Worm (Caenorhabditis elegans) whole organism, late embryonic: ENCODE results near the gene F40G12.5.

Source experiments
- C08G9.2 ChIP-seq: sonication (generic microtip); optimal IDR thresholded peaks from 2 replicates; lab custom pipeline; 2016; ENCODE audit warnings: mild to moderate bottlenecking, missing genetic modification characterization, moderate library complexity, missing compliant biosample characterization
- F13H6.1 ChIP-seq: sonication (generic microtip); optimal IDR thresholded peaks from 2 replicates; lab custom pipeline; 2016; ENCODE audit warnings: missing genetic modification characterization, missing compliant biosample characterization
- K02D7.2 ChIP-seq: sonication (generic microtip); optimal IDR thresholded peaks from 2 replicates; lab custom pipeline; 2017; ENCODE audit warnings: mild to moderate bottlenecking, missing genetic modification characterization, missing compliant biosample characterization
- K09A11.1 ChIP-seq: sonication (generic microtip); optimal IDR thresholded peaks from 2 replicates; lab custom pipeline; 2017; ENCODE audit warnings: antibody characterized with exemption, mild to moderate bottlenecking, missing genetic modification characterization, missing compliant biosample characterization; ENCODE audit not compliant: insufficient read depth
- T23F11.4 ChIP-seq: fragments of 200-800 bp; sonication (Bioruptor generic); optimal IDR thresholded peaks from 2 replicates; lab custom pipeline; 2018; ENCODE audit warnings: mild to moderate bottlenecking, missing genetic modification characterization, missing compliant biosample characterization
- ceh-24 ChIP-seq: sonication (generic microtip); optimal IDR thresholded peaks from 2 replicates; lab custom pipeline; 2016; ENCODE audit warnings: mild to moderate bottlenecking, missing genetic modification characterization, missing compliant biosample characterization
- ceh-34 ChIP-seq: sonication (generic microtip); optimal IDR thresholded peaks from 2 replicates; lab custom pipeline; 2016; ENCODE audit warnings: mild to moderate bottlenecking, missing genetic modification characterization, missing compliant biosample characterization
- ceh-45 ChIP-seq: fragments of 200-800 bp; sonication (Bioruptor generic); IDR thresholded peaks from 2 replicates; pipeline ENCODE4 v1.3.6; 2022; ENCODE audit warnings: missing genetic modification reagents, missing genetic modification characterization, missing compliant biosample characterization
- ceh-6 ChIP-seq: fragments of 200-800 bp; sonication (Bioruptor generic); optimal IDR thresholded peaks from 2 replicates; lab custom pipeline; 2018; ENCODE audit warnings: mild to moderate bottlenecking, missing genetic modification characterization, missing compliant biosample characterization
- elt-4 ChIP-seq: sonication (generic microtip); optimal IDR thresholded peaks from 2 replicates; lab custom pipeline; 2016; ENCODE audit warnings: missing genetic modification characterization, missing compliant biosample characterization
- fax-1 ChIP-seq: sonication (generic microtip); optimal IDR thresholded peaks from 2 replicates; lab custom pipeline; 2016; ENCODE audit warnings: missing genotype, missing genetic modification characterization, missing compliant biosample characterization
- fkh-10 ChIP-seq: fragments of 150-350 bp; optimal IDR thresholded peaks from 2 replicates; lab custom pipeline; 2014; ENCODE audit warnings: missing biosample characterization, missing genetic modification reagents, missing genetic modification characterization
- fkh-6 ChIP-seq: sonication (generic microtip); optimal IDR thresholded peaks from 2 replicates; lab custom pipeline; 2016; ENCODE audit warnings: missing genetic modification characterization, missing compliant biosample characterization
- gmeb-2 ChIP-seq: sonication (generic microtip); optimal IDR thresholded peaks from 2 replicates; lab custom pipeline; 2016; ENCODE audit warnings: missing genetic modification characterization, inconsistent platforms, missing compliant biosample characterization
- hlh-13 ChIP-seq: fragments of 200-800 bp; sonication (Bioruptor generic); optimal IDR thresholded peaks from 2 replicates; lab custom pipeline; 2018; ENCODE audit warnings: mild to moderate bottlenecking, missing genetic modification characterization, missing compliant biosample characterization
- hlh-30 ChIP-seq: sonication (generic microtip); optimal IDR thresholded peaks from 2 replicates; lab custom pipeline; 2017; ENCODE audit warnings: antibody characterized with exemption, missing genetic modification characterization, missing compliant biosample characterization; ENCODE audit not compliant: insufficient read depth
- lim-6 ChIP-seq: sonication (generic microtip); optimal IDR thresholded peaks from 2 replicates; lab custom pipeline; 2016; ENCODE audit warnings: missing genetic modification characterization, missing compliant biosample characterization
- madf-2 ChIP-seq: sonication (generic microtip); optimal IDR thresholded peaks from 2 replicates; lab custom pipeline; 2017; ENCODE audit warnings: missing genetic modification characterization, missing compliant biosample characterization
- nhr-11 ChIP-seq: fragments of 150-350 bp; optimal IDR thresholded peaks from 2 replicates; lab custom pipeline; 2014; ENCODE audit warnings: missing biosample characterization, missing genetic modification characterization
- odd-2 ChIP-seq: sonication (generic microtip); optimal IDR thresholded peaks from 2 replicates; lab custom pipeline; 2017; ENCODE audit warnings: antibody characterized with exemption, mild to moderate bottlenecking, missing genetic modification characterization, missing compliant biosample characterization
- pag-3 ChIP-seq: sonication (generic microtip); optimal IDR thresholded peaks from 2 replicates; lab custom pipeline; 2016; ENCODE audit warnings: missing compliant biosample characterization, missing genetic modification characterization, borderline replicate concordance
- pat-9 ChIP-seq: fragments of 200-800 bp; sonication (Bioruptor generic); optimal IDR thresholded peaks from 2 replicates; lab custom pipeline; 2018; ENCODE audit warnings: mild to moderate bottlenecking, missing genetic modification characterization, moderate library complexity, missing compliant biosample characterization
- pha-2 ChIP-seq: sonication (generic microtip); optimal IDR thresholded peaks from 2 replicates; lab custom pipeline; 2017; ENCODE audit warnings: mild to moderate bottlenecking, missing genetic modification characterization, missing compliant biosample characterization
- pros-1 ChIP-seq: fragments of 150-350 bp; optimal IDR thresholded peaks from 2 replicates; lab custom pipeline; 2014; ENCODE audit warnings: missing biosample characterization, missing genetic modification reagents, missing genetic modification characterization
- ref-2 ChIP-seq: sonication (generic microtip); optimal IDR thresholded peaks from 2 replicates; lab custom pipeline; 2016; ENCODE audit warnings: missing genetic modification characterization, missing compliant biosample characterization
- sdc-2 ChIP-seq: sonication (generic microtip); optimal IDR thresholded peaks from 2 replicates; lab custom pipeline; 2016; ENCODE audit warnings: missing genotype, missing genetic modification characterization, missing compliant biosample characterization
- sox-2 ChIP-seq: fragments of 200-800 bp; sonication (Bioruptor generic); IDR thresholded peaks from 2 replicates; pipeline ENCODE4 v1.3.6; 2022; ENCODE audit warnings: missing genetic modification reagents, missing genetic modification characterization, missing compliant biosample characterization
- tbx-7 ChIP-seq: sonication (generic microtip); optimal IDR thresholded peaks from 2 replicates; lab custom pipeline; 2016; ENCODE audit warnings: missing genotype, missing genetic modification characterization, missing compliant biosample characterization
- unc-3 ChIP-seq, 2 experiments: fragments of 200-800 bp in 1 of 2; sonication (Bioruptor generic) in 1 of 2; sonication (generic microtip) in 1 of 2; conservative IDR thresholded peaks in 1 of 2; optimal IDR thresholded peaks in 1 of 2; 2 replicates each; pipeline versions ENCODE4 v1.3.6 to Lab custom; 2016 to 2022; ENCODE audit warnings: missing compliant biosample characterization in 2 of 2, missing genetic modification characterization in 2 of 2, missing genetic modification reagents in 1 of 2
- zip-5 ChIP-seq: sonication (generic microtip); optimal IDR thresholded peaks from 2 replicates; lab custom pipeline; 2016; ENCODE audit warnings: missing genetic modification characterization, missing compliant biosample characterization

The F40G12.5 gene

DNA sequence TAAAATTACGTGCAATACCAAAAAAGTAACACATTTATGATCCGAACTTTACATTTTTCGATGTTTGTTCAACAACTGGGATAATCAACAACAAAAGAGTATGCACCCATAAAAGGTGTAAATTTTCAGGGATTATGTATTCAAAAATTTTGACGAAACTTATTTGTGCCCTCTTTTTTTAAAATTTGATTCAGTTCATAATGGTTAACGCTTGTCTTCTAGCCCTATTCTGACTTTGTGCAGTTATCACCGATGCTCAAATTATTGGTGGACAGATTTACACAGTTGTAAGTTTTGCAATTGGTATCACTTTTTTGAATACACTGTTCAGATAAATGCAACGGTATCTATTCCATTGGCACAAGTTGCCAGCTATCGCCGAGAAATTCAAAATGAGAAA is 22.0 kb downstream of the F40G12.5 start, which contains the start of gene K02E11.6:
Gene K02E11.6 (plus strand): TSS at position 149 of the 400 bp plus-strand sequence.
- TF ChIP-seq fkh-10 (GFP tag; lab: Kevin White, UChicago) = no peak
- no peak for TF ChIP-seq F13H6.1 (tag; lab: Kevin White, UChicago)
- TF ChIP-seq sdc-2 (tag; lab: Kevin White, UChicago) = no peak
- no peak for TF ChIP-seq unc-3 (GFP tag; conservative IDR thresholded peaks at IDR 0.05; lab: Robert Waterston, UW)
- no peak for TF ChIP-seq unc-3 (tag; optimal IDR thresholded peaks at IDR 0.05; lab: Kevin White, UChicago)
- TF ChIP-seq madf-2 = no peak
- TF ChIP-seq odd-2 = no peak
- TF ChIP-seq pat-9 (tag; lab: Kevin White, UChicago) = no peak
- TF ChIP-seq elt-4 = no peak
- no peak for TF ChIP-seq ceh-6 (GFP tag; lab: Kevin White, UChicago)
- no peak for TF ChIP-seq ceh-24 (tag; lab: Kevin White, UChicago)
- TF ChIP-seq tbx-7 = no peak

DNA sequence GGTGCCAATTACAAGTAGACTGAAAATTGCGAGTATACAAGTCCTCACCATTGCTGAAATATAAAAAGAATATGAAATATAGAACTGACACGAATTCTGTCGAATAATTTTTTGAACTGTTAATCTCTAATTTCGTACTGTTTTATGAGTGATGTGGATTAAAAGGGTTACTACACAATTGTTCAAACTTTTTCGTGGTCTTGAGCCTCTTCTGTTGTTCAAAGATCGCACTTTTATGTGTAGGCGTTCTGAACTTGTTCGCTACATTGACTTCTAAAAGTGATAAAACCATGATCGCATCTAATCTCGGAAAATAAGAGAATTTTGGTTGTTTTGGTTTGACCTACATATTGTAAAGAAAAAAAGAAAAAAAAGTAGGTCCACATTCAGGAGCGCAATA is 22.6 kb downstream of the F40G12.5 start, which contains the start of gene K02E11.4:
Gene K02E11.4 (minus strand): TSS at position 101 of the 400 bp plus-strand sequence.
- TF ChIP-seq C08G9.2 (tag; lab: Kevin White, UChicago) (no peak), fax-1 (tag; lab: Kevin White, UChicago) (no peak)

DNA sequence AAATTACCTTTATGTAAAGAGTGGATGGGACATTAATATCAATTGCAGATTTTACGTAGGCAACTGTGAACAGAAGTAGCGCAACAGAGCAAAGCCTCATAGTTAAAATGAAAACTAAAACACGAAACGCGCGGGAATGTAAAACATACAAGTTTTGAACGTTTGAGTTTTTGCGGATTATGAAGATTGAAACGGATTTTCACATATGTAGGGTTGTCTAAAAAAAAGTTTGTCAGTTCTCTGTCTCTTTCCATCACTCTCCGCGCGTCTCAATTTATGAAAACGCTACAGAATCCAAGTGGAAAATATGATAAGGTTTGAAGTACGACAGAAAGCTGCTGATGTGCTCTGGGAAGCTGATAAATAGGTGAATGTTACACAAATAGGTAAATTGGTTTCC is 23.9 kb downstream of the F40G12.5 start, which contains the start of gene K02E11.3:
Gene K02E11.3 (minus strand): TSS at position 101 of the 400 bp plus-strand sequence.
- no peak for TF ChIP-seq pag-3 (tag; lab: Kevin White, UChicago)
- TF ChIP-seq ceh-24 (tag; lab: Kevin White, UChicago) = no peak
- no peak for TF ChIP-seq gmeb-2
- no peak for TF ChIP-seq sox-2 (GFP tag; lab: Robert Waterston, UW)
- TF ChIP-seq nhr-11 (tag; lab: Kevin White, UChicago) = no peak
- no peak for TF ChIP-seq pat-9 (tag; lab: Kevin White, UChicago)
- TF ChIP-seq T23F11.4 (GFP tag; lab: Kevin White, UChicago) = no peak
- no peak for TF ChIP-seq unc-3 (GFP tag; conservative IDR thresholded peaks at IDR 0.05; lab: Robert Waterston, UW)
- TF ChIP-seq unc-3 (tag; optimal IDR thresholded peaks at IDR 0.05; lab: Kevin White, UChicago) = no peak
- no peak for TF ChIP-seq ceh-45 (GFP tag; lab: Robert Waterston, UW)
- TF ChIP-seq F13H6.1 (tag; lab: Kevin White, UChicago) = no peak
- TF ChIP-seq pros-1 = no peak
- no peak for TF ChIP-seq odd-2
- TF ChIP-seq lim-6 (tag; lab: Kevin White, UChicago) = no peak
- TF ChIP-seq, all 69 proteins: peak for 0

DNA sequence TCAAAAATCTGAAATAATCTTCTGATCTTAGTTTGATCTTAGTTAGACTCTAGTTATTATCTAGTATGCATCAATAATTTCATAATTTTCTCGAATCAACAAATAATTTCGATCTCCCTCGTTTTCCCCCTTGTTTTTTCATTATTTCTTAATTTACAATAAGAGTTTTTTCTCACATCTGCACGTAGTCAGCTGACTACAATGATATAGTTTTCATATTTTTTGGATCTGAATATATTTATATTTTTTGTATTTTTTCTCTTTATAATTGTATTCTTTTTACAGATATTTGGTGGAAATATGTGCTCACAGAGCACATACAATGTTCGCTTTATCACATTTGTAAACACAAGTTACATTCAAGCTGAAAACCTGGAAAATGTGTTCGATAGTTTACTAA is 26.7 kb downstream of the F40G12.5 start, which contains the start of gene sre-7:
Gene sre-7 (plus strand): TSS at position 301 of the 400 bp plus-strand sequence.
- TF ChIP-seq ref-2 (tag; lab: Kevin White, UChicago) = no peak
- no peak for TF ChIP-seq hlh-30 (tag; lab: Kevin White, UChicago)
- TF ChIP-seq, all 69 proteins: peak for 0

DNA sequence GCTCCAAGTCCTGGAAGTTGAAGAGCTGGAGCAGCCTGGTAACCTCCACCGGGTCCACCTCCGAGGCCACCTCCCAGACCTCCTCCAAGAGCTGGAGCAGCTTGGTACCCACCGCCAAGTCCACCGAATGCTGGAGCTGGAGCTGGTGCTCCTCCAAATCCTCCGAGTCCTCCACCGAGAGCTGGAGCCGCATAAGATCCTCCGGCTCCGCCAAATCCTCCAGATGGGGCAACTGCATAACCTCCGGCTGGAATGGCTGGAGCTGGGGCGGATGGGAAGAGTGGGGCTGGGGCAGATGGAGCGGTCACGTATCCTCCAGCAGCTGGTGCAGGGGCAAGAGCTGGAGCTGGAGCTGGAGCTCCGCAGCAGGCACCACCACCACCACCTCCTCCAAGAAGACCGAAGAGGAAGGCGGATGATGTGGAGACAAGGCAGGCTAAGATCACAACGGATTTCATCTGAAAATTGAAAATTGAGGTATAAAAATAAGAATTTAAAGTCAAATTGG is 29.9 kb downstream of the F40G12.5 start, which contains the start of gene K02E11.10:
Gene K02E11.10 (minus strand): TSS at position 458 of the 508 bp plus-strand sequence.
- TF ChIP-seq elt-4 (peak; percentile 63), K09A11.1 (no peak), T23F11.4 (GFP tag; lab: Kevin White, UChicago) (peak; percentile 4)

DNA sequence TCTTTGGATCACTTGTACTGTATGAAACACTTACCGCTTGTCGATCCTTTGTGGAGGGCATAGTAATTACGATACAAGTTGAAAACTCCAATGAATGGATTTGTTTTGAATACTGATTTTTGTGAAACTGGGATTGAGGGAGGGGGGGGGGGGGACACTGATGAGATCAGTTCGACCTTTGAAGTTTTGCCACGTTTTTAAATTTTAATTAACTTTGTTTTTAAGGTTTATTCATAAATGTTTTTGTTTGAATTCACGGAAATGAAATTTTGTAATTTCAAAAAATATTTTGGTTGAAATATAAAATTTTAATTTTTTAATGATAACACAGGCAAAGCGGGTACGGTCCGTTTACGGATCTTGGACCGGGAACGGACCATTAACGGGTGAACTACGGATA is 34.7 kb downstream of the F40G12.5 start, which contains the start of gene ent-3:
Gene ent-3 (minus strand): TSS at position 101 of the 400 bp plus-strand sequence.
- TF ChIP-seq K02D7.2 (tag; lab: Kevin White, UChicago) (no peak), ref-2 (tag; lab: Kevin White, UChicago) (no peak), C08G9.2 (tag; lab: Kevin White, UChicago) (no peak), F13H6.1 (tag; lab: Kevin White, UChicago) (no peak), nhr-11 (tag; lab: Kevin White, UChicago) (no peak), gmeb-2 (no peak), fkh-6 (tag; lab: Kevin White, UChicago) (no peak), pat-9 (tag; lab: Kevin White, UChicago) (no peak), ceh-34 (tag; lab: Kevin White, UChicago) (no peak), hlh-13 (GFP tag; lab: Kevin White, UChicago) (no peak), pha-2 (no peak), zip-5 (tag; lab: Kevin White, UChicago) (no peak)
